Worm (Caenorhabditis elegans): ENCODE data around the gene math-21.
"Not testable (repeated sequence)": the region's sequence is repeated elsewhere in the genome, so short reads cannot be mapped to it uniquely, and the experiment has no call there.

ce11 chrII:2023514-2023913 is 29.7 kb downstream of the math-21 start, which contains the start of gene cya-2:
- TF ChIP-seq egl-27 (tag; optimal IDR thresholded peaks at IDR 0.05); ceh-82 (tag; optimal IDR thresholded peaks at IDR 0.05); unc-86 (tag; optimal IDR thresholded peaks at IDR 0.05); nhr-76 (tag; optimal IDR thresholded peaks at IDR 0.05); aly-2 (tag; optimal IDR thresholded peaks at IDR 0.05); blmp-1 (tag; optimal IDR thresholded peaks at IDR 0.05); nhr-237 (tag; optimal IDR thresholded peaks at IDR 0.05); skn-1 (tag; optimal IDR thresholded peaks at IDR 0.05); lin-35 (GFP tag; optimal IDR thresholded peaks at IDR 0.05); ama-1 (optimal IDR thresholded peaks at IDR 0.05); egl-13 (tag; optimal IDR thresholded peaks at IDR 0.05); nhr-28 (tag; optimal IDR thresholded peaks at IDR 0.05); mdl-1 (tag; optimal IDR thresholded peaks at IDR 0.05): not testable (repeated sequence)

Measured in whole organism, L1 larva.